Fruit fly (Drosophila melanogaster) whole organism, embryonic: ENCODE data around the gene CG42758.

ENCODE experiments used
- Atf-2 ChIP-seq: fragments of 200-800 bp; sonication (Bioruptor generic); optimal IDR thresholded peaks from 2 replicates; lab custom pipeline; 2016; ENCODE audit warnings: missing biosample characterization, missing genetic modification characterization
- B-H1 ChIP-seq: fragments of 200-800 bp; sonication (Bioruptor generic); IDR thresholded peaks from 3 replicates; pipeline ENCODE4 v1.3.6; 2022; ENCODE audit warnings: missing biosample characterization, missing genetic modification characterization
- CG10274 ChIP-seq: fragments of 200-800 bp; sonication (Bioruptor generic); optimal IDR thresholded peaks from 3 replicates; lab custom pipeline; 2017; ENCODE audit warnings: missing biosample characterization, mild to moderate bottlenecking, missing genetic modification characterization
- CG11695 ChIP-seq: fragments of 200-800 bp; sonication (Bioruptor generic); IDR thresholded peaks from 3 replicates; pipeline ENCODE4 v1.3.6; 2022; ENCODE audit warnings: missing biosample characterization, missing genetic modification characterization
- CG11696 ChIP-seq: fragments of 200-800 bp; sonication (Bioruptor generic); IDR thresholded peaks from 2 replicates; pipeline ENCODE4 v1.3.6; 2022; ENCODE audit warnings: missing biosample characterization, missing genetic modification characterization
- CG14667 ChIP-seq: fragments of 200-800 bp; sonication (Bioruptor generic); IDR thresholded peaks from 2 replicates; pipeline ENCODE4 v1.3.6; 2022; ENCODE audit warnings: missing biosample characterization, missing genetic modification characterization
- CG14710 ChIP-seq: fragments of 200-800 bp; sonication (Bioruptor generic); optimal IDR thresholded peaks from 3 replicates; lab custom pipeline; 2019; ENCODE audit warnings: missing biosample characterization, mild to moderate bottlenecking, missing genetic modification characterization, moderate library complexity
- CG15269 ChIP-seq: fragments of 200-800 bp; sonication (Bioruptor generic); optimal IDR thresholded peaks from 2 replicates; lab custom pipeline; 2018; ENCODE audit warnings: missing biosample characterization, mild to moderate bottlenecking, missing genetic modification characterization, moderate library complexity
- CG1603 ChIP-seq: fragments of 200-800 bp; sonication (Bioruptor generic); optimal IDR thresholded peaks from 2 replicates; lab custom pipeline; 2019; ENCODE audit warnings: missing biosample characterization, mild to moderate bottlenecking, missing genetic modification characterization, moderate library complexity
- CG18011 ChIP-seq: fragments of 200-800 bp; sonication (Bioruptor generic); optimal IDR thresholded peaks from 2 replicates; lab custom pipeline; 2017; ENCODE audit warnings: missing biosample characterization, missing genetic modification characterization, mild to moderate bottlenecking, moderate library complexity, missing genotype
- CG18262 ChIP-seq: fragments of 200-800 bp; optimal IDR thresholded peaks from 3 replicates; lab custom pipeline; 2019; ENCODE audit warnings: missing biosample characterization, mild to moderate bottlenecking, missing genetic modification characterization, moderate library complexity
- CG33557 ChIP-seq: fragments of 200-800 bp; sonication (Bioruptor generic); optimal IDR thresholded peaks from 2 replicates; lab custom pipeline; 2019; ENCODE audit warnings: missing biosample characterization, mild to moderate bottlenecking, missing genetic modification characterization, moderate library complexity
- CG34224 ChIP-seq: fragments of 200-800 bp; sonication (Bioruptor generic); IDR thresholded peaks from 3 replicates; pipeline ENCODE4 v1.3.6; 2022; ENCODE audit warnings: missing biosample characterization, missing genetic modification characterization; ENCODE audit not compliant: partially characterized antibody
- CG34376 ChIP-seq: fragments of 200-800 bp; sonication (Bioruptor generic); optimal IDR thresholded peaks from 2 replicates; lab custom pipeline; 2018; ENCODE audit warnings: missing biosample characterization, mild to moderate bottlenecking, missing genetic modification characterization
- CG3847 ChIP-seq: fragments of 200-800 bp; sonication (Bioruptor generic); IDR thresholded peaks from 2 replicates; pipeline ENCODE4 v1.3.6; 2022; ENCODE audit warnings: missing biosample characterization, missing genetic modification characterization
- CG4617 ChIP-seq: fragments of 200-800 bp; sonication (Bioruptor generic); optimal IDR thresholded peaks from 3 replicates; lab custom pipeline; 2016; ENCODE audit warnings: missing biosample characterization, missing genetic modification characterization, borderline replicate concordance
- CG4707 ChIP-seq: fragments of 200-800 bp; sonication (Bioruptor generic); optimal IDR thresholded peaks from 2 replicates; lab custom pipeline; 2018; ENCODE audit warnings: missing biosample characterization, mild to moderate bottlenecking, missing genetic modification characterization, moderate library complexity
- CG7372 ChIP-seq: fragments of 200-800 bp; sonication (Bioruptor generic); IDR thresholded peaks from 2 replicates; pipeline ENCODE4 v1.3.6; 2022; ENCODE audit warnings: missing biosample characterization, missing genetic modification characterization
- CG8281 ChIP-seq: fragments of 200-800 bp; sonication (Bioruptor generic); optimal IDR thresholded peaks from 2 replicates; lab custom pipeline; 2018; ENCODE audit warnings: missing biosample characterization, mild to moderate bottlenecking, missing genetic modification characterization, moderate library complexity
- CG8388 ChIP-seq: fragments of 200-800 bp; sonication (Bioruptor generic); optimal IDR thresholded peaks from 2 replicates; lab custom pipeline; 2019; ENCODE audit warnings: missing biosample characterization, mild to moderate bottlenecking, missing genetic modification characterization, moderate library complexity
- CG9437 ChIP-seq: fragments of 200-800 bp; sonication (Bioruptor generic); optimal IDR thresholded peaks from 2 replicates; lab custom pipeline; 2018; ENCODE audit warnings: missing biosample characterization, mild to moderate bottlenecking, missing genetic modification characterization
- Dad ChIP-seq: fragments of 200-800 bp; sonication (Bioruptor generic); optimal IDR thresholded peaks from 3 replicates; lab custom pipeline; 2016; ENCODE audit warnings: missing biosample characterization, missing genetic modification characterization
- Doc2 ChIP-seq: fragments of 200-800 bp; sonication (Bioruptor generic); IDR thresholded peaks from 2 replicates; pipeline ENCODE4 v1.3.6; 2022; ENCODE audit warnings: missing biosample characterization, missing genetic modification characterization
- E2f2 ChIP-seq: fragments of 200-800 bp; sonication (Bioruptor generic); IDR thresholded peaks from 2 replicates; pipeline ENCODE4 v1.3.6; 2022; ENCODE audit warnings: missing biosample characterization, missing genetic modification characterization
- Hmr ChIP-seq: fragments of 200-800 bp; sonication (Bioruptor generic); optimal IDR thresholded peaks from 3 replicates; lab custom pipeline; 2017; ENCODE audit warnings: mild to moderate bottlenecking, missing biosample characterization, missing genetic modification reagents, missing genetic modification characterization
- Lim3 ChIP-seq: fragments of 200-800 bp; sonication (Bioruptor generic); IDR thresholded peaks from 2 replicates; pipeline ENCODE4 v1.3.6; 2022; ENCODE audit warnings: missing biosample characterization, missing genetic modification characterization
- MESR4 ChIP-seq: fragments of 200-800 bp; sonication (Bioruptor generic); optimal IDR thresholded peaks from 2 replicates; lab custom pipeline; 2018; ENCODE audit warnings: missing biosample characterization, mild to moderate bottlenecking, missing genetic modification characterization, moderate library complexity
- Mrtf ChIP-seq: fragments of 200-800 bp; sonication (Bioruptor generic); IDR thresholded peaks from 3 replicates; pipeline ENCODE4 v1.3.6; 2022; ENCODE audit warnings: missing biosample characterization, missing genetic modification characterization
- NFAT ChIP-seq: fragments of 200-800 bp; sonication (Bioruptor generic); IDR thresholded peaks from 2 replicates; pipeline ENCODE4 v1.3.6; 2022; ENCODE audit warnings: missing biosample characterization, missing genetic modification characterization
- Oaz ChIP-seq: fragments of 200-800 bp; sonication (Bioruptor generic); IDR thresholded peaks from 2 replicates; pipeline ENCODE4 v1.3.6; 2022; ENCODE audit warnings: missing biosample characterization, missing genetic modification characterization
- Sox102F ChIP-seq: fragments of 200-800 bp; sonication (Bioruptor generic); optimal IDR thresholded peaks from 2 replicates; lab custom pipeline; 2018; ENCODE audit warnings: missing biosample characterization, mild to moderate bottlenecking, missing genetic modification characterization, moderate library complexity
- Sry-β ChIP-seq: fragments of 200-800 bp; sonication (Bioruptor generic); optimal IDR thresholded peaks from 2 replicates; lab custom pipeline; 2018; ENCODE audit warnings: missing biosample characterization, mild to moderate bottlenecking, missing genetic modification characterization, moderate library complexity
- Xrp1 ChIP-seq: fragments of 200-800 bp; sonication (Bioruptor generic); IDR thresholded peaks from 2 replicates; pipeline ENCODE4 v1.3.6; 2022; ENCODE audit warnings: missing biosample characterization, missing genetic modification characterization
- YL-1 ChIP-seq: fragments of 200-800 bp; sonication (Bioruptor generic); optimal IDR thresholded peaks from 3 replicates; lab custom pipeline; 2017; ENCODE audit warnings: missing biosample characterization, mild to moderate bottlenecking, missing genetic modification characterization
- abd-A ChIP-seq: fragments of 200-800 bp; sonication (Bioruptor generic); optimal IDR thresholded peaks from 3 replicates; lab custom pipeline; 2019; ENCODE audit warnings: missing biosample characterization, mild to moderate bottlenecking, missing genetic modification characterization, moderate library complexity
- chinmo ChIP-seq: fragments of 200-800 bp; sonication (Bioruptor generic); IDR thresholded peaks from 4 replicates; pipeline ENCODE4 v1.3.6; 2022; ENCODE audit warnings: missing biosample characterization, missing genetic modification characterization; ENCODE audit not compliant: partially characterized antibody
- crol ChIP-seq: fragments of 200-800 bp; sonication (Bioruptor generic); IDR thresholded peaks from 2 replicates; pipeline ENCODE4 v1.3.6; 2022; ENCODE audit warnings: missing biosample characterization, missing genetic modification characterization
- crp ChIP-seq, 2 experiments: fragments of 200-800 bp; sonication (Bioruptor generic); optimal IDR thresholded peaks; 2 replicates in 1 of 2; 3 replicates in 1 of 2; lab custom pipeline; 2017; ENCODE audit warnings: missing biosample characterization in 2 of 2, missing genetic modification characterization in 2 of 2, mild to moderate bottlenecking in 1 of 2, moderate library complexity in 1 of 2
- danr ChIP-seq: fragments of 200-800 bp; sonication (Bioruptor generic); IDR thresholded peaks from 2 replicates; pipeline ENCODE4 v1.3.6; 2022; ENCODE audit warnings: missing biosample characterization, missing genetic modification characterization
- dmrt11E ChIP-seq: fragments of 200-800 bp; sonication (Bioruptor generic); optimal IDR thresholded peaks from 3 replicates; lab custom pipeline; 2018; ENCODE audit warnings: missing biosample characterization, mild to moderate bottlenecking, missing genetic modification characterization, moderate library complexity
- dysf ChIP-seq: fragments of 200-800 bp; sonication (Bioruptor generic); IDR thresholded peaks from 3 replicates; pipeline ENCODE4 v1.3.6; 2022; ENCODE audit warnings: missing biosample characterization, missing genetic modification characterization
- emc ChIP-seq: fragments of 200-800 bp; sonication (Bioruptor generic); optimal IDR thresholded peaks from 2 replicates; lab custom pipeline; 2016; ENCODE audit warnings: missing biosample characterization, missing genetic modification characterization
- fd102C ChIP-seq: fragments of 200-800 bp; sonication (Bioruptor generic); optimal IDR thresholded peaks from 2 replicates; lab custom pipeline; 2018; ENCODE audit warnings: missing biosample characterization, mild to moderate bottlenecking, missing genetic modification characterization, moderate library complexity
- grn ChIP-seq: fragments of 200-800 bp; sonication (Bioruptor generic); optimal IDR thresholded peaks from 3 replicates; lab custom pipeline; 2017; ENCODE audit warnings: missing biosample characterization, missing genetic modification characterization
- hb ChIP-seq: fragments of 200-800 bp; sonication (Bioruptor generic); IDR thresholded peaks from 3 replicates; pipeline ENCODE4 v1.3.6; 2022; ENCODE audit warnings: missing biosample characterization, missing genetic modification characterization; ENCODE audit not compliant: partially characterized antibody
- her ChIP-seq: fragments of 200-800 bp; sonication (Bioruptor generic); optimal IDR thresholded peaks from 2 replicates; lab custom pipeline; 2016; ENCODE audit warnings: missing biosample characterization, missing genetic modification characterization
- stwl ChIP-seq: fragments of 200-800 bp; sonication (Bioruptor generic); optimal IDR thresholded peaks from 3 replicates; lab custom pipeline; 2018; ENCODE audit warnings: missing biosample characterization, mild to moderate bottlenecking, missing genetic modification characterization, moderate library complexity
- tna ChIP-seq: fragments of 200-800 bp; sonication (Bioruptor generic); IDR thresholded peaks from 2 replicates; pipeline ENCODE4 v1.3.6; 2022; ENCODE audit warnings: missing biosample characterization, missing genetic modification characterization; ENCODE audit not compliant: partially characterized antibody
- yki ChIP-seq: fragments of >200 bp; optimal IDR thresholded peaks from 3 replicates; lab custom pipeline; 2018

Gene CG42758

dm6 chr3L:14611406-14612335, 44.4 kb downstream of the CG42758 start (continued):
- TF ChIP-seq emc (GFP tag; lab: Kevin White, UChicago): no peak
- TF ChIP-seq dysf (GFP tag; lab: Robert Waterston, UW): no peak
- no peak for TF ChIP-seq E2f2
- TF ChIP-seq CG4617: no peak
- TF ChIP-seq CG4707 (GFP tag; lab: Kevin White, UChicago): no peak
- no peak for TF ChIP-seq crp (GFP tag; optimal IDR thresholded peaks at IDR 0.05; lab: Kevin White, UChicago)
- peak; percentile 82 for TF ChIP-seq grn (GFP tag; lab: Kevin White, UChicago)
- no peak for TF ChIP-seq B-H1
- TF ChIP-seq CG34376 (GFP tag; lab: Kevin White, UChicago): no peak
- no peak for TF ChIP-seq Doc2 (GFP tag; lab: Robert Waterston, UW)
- TF ChIP-seq Sry-β (GFP tag; lab: Kevin White, UChicago): no peak
- no peak for TF ChIP-seq CG10274 (GFP tag; lab: Kevin White, UChicago)
- peak; percentile 31 for TF ChIP-seq CG9437 (GFP tag; lab: Kevin White, UChicago)
- no peak for TF ChIP-seq hb
- TF ChIP-seq Hmr (GFP tag; lab: Kevin White, UChicago): no peak
- TF ChIP-seq CG11695 (GFP tag; lab: Robert Waterston, UW): no peak
- no peak for TF ChIP-seq CG7372 (GFP tag; lab: Robert Waterston, UW)
- peak; percentile 26 for TF ChIP-seq CG8388 (GFP tag; lab: Kevin White, UChicago)
- peak; percentile 39; the same call in 1 of the 2 replicates for TF ChIP-seq crol (GFP tag; lab: Robert Waterston, UW)
- TF ChIP-seq Sox102F: no peak
- no peak for TF ChIP-seq Atf-2
- TF ChIP-seq yki (lab: Kevin White, UChicago): no peak
- no peak for TF ChIP-seq CG3847
- TF ChIP-seq danr (GFP tag; lab: Robert Waterston, UW): no peak
- no peak for TF ChIP-seq CG34224
- no peak for TF ChIP-seq her (GFP tag; lab: Kevin White, UChicago)
- no peak for TF ChIP-seq Lim3 (GFP tag; lab: Robert Waterston, UW)
- no peak for TF ChIP-seq abd-A
- TF ChIP-seq dmrt11E (tag; lab: Kevin White, UChicago): peak; percentile 71
- TF ChIP-seq stwl: no peak
- TF ChIP-seq CG15269 (tag; lab: Kevin White, UChicago): peak; percentile 6
- no peak for TF ChIP-seq tna (GFP tag; lab: Robert Waterston, UW)
- no peak for TF ChIP-seq YL-1
- TF ChIP-seq chinmo (GFP tag; lab: Robert Waterston, UW): no peak
- TF ChIP-seq Mrtf (GFP tag; lab: Robert Waterston, UW): no peak
- TF ChIP-seq CG1603 (tag; lab: Kevin White, UChicago): no peak
- TF ChIP-seq MESR4 (GFP tag; lab: Kevin White, UChicago): no peak
- peak; percentile 81 for TF ChIP-seq CG18262 (tag; lab: Kevin White, UChicago)
- no peak for TF ChIP-seq CG11696 (GFP tag; lab: Robert Waterston, UW)
- peak; percentile 59 for TF ChIP-seq CG14710 (tag; lab: Kevin White, UChicago)
- no peak for TF ChIP-seq Oaz (GFP tag; lab: Robert Waterston, UW)
- no peak for TF ChIP-seq CG18011 (GFP tag; lab: Kevin White, UChicago)
- peak; percentile 42 for TF ChIP-seq CG33557 (GFP tag; lab: Kevin White, UChicago)
- no peak for TF ChIP-seq Dad (GFP tag; lab: Kevin White, UChicago)
- no peak for TF ChIP-seq NFAT (GFP tag; lab: Robert Waterston, UW)
- TF ChIP-seq CG14667: no peak
- TF ChIP-seq Xrp1 (GFP tag; lab: Robert Waterston, UW): no peak; the same call in 1 of the 2 replicates
- peak; percentile 67 for TF ChIP-seq CG8281 (tag; lab: Kevin White, UChicago)
- TF ChIP-seq fd102C (GFP tag; lab: Kevin White, UChicago): no peak
